Fruit fly (Drosophila melanogaster): ENCODE results near the gene CG31145.

- no peak for TF ChIP-seq CG8478 (optimal IDR thresholded peaks at IDR 0.05)
- peak; percentile 51 to 52 for TF ChIP-seq CTCF (optimal IDR thresholded peaks at IDR 0.05)
Measured at dm6 chr3R:23622961-23623360, 46.5 kb downstream of the CG31145 start.
